Fruit fly (Drosophila melanogaster): ENCODE data around the gene APC4.

Gene APC4

dm6 chrX:9108387-9108786 lies 25.7 kb downstream of the APC4 start, which contains the start of gene AP-1gamma:
TSS of gene AP-1gamma (plus strand) at chrX:9108691.
- TF ChIP-seq D1 (tag; optimal IDR thresholded peaks at IDR 0.05) (no peak), EcR (GFP tag; optimal IDR thresholded peaks at IDR 0.05) (no peak), CG17806 (tag; optimal IDR thresholded peaks at IDR 0.05) (no peak), Pif1A (GFP tag; optimal IDR thresholded peaks at IDR 0.05) (no peak), CG32121 (GFP tag; IDR thresholded peaks at IDR 0.05) (no peak), fd96Ca (GFP tag; IDR thresholded peaks at IDR 0.05) (no peak), gl (tag; optimal IDR thresholded peaks at IDR 0.05) (no peak), CG8301 (tag; optimal IDR thresholded peaks at IDR 0.05) (no peak), Ets98B (GFP tag; IDR thresholded peaks at IDR 0.05) (no peak), Pif1B (GFP tag; optimal IDR thresholded peaks at IDR 0.05) (no peak), CG4496 (GFP tag; IDR thresholded peaks at IDR 0.05) (no peak), rn (GFP tag; IDR thresholded peaks at IDR 0.05) (no peak), CG10348 (GFP tag; IDR thresholded peaks at IDR 0.05) (no peak)

- TF ChIP-seq gl (tag; optimal IDR thresholded peaks at IDR 0.05) (no peak), CG4496 (GFP tag; IDR thresholded peaks at IDR 0.05) (peak; percentile 57; the same call in 1 of the 3 replicates), CG10348 (GFP tag; IDR thresholded peaks at IDR 0.05) (no peak), D1 (tag; optimal IDR thresholded peaks at IDR 0.05) (no peak), CG12605 (GFP tag; IDR thresholded peaks at IDR 0.05) (no peak), Snoo (tag; optimal IDR thresholded peaks at IDR 0.05) (peak; percentile 23), CG14655 (GFP tag; optimal IDR thresholded peaks at IDR 0.05) (no peak), CG15710 (tag; optimal IDR thresholded peaks at IDR 0.05) (peak; percentile 32), Pif1A (GFP tag; optimal IDR thresholded peaks at IDR 0.05) (no peak), CG8159 (tag; optimal IDR thresholded peaks at IDR 0.05) (peak; percentile 40), CG9948 (tag; optimal IDR thresholded peaks at IDR 0.05) (peak; percentile 50), CG13204 (GFP tag; optimal IDR thresholded peaks at IDR 0.05) (no peak), Pif1B (GFP tag; optimal IDR thresholded peaks at IDR 0.05) (no peak), EcR (GFP tag; optimal IDR thresholded peaks at IDR 0.05) (no peak), CG8301 (tag; optimal IDR thresholded peaks at IDR 0.05) (peak; percentile 41), rn (GFP tag; IDR thresholded peaks at IDR 0.05) (no peak), Ets98B (GFP tag; IDR thresholded peaks at IDR 0.05) (no peak; the same call in 1 of the 2 replicates), fd96Ca (GFP tag; IDR thresholded peaks at IDR 0.05) (no peak; the same call in 2 of the 3 replicates), CG17806 (tag; optimal IDR thresholded peaks at IDR 0.05) (no peak), CG34367 (tag; optimal IDR thresholded peaks at IDR 0.05) (peak; percentile 45), CG32121 (GFP tag; IDR thresholded peaks at IDR 0.05) (no peak)
These were observed 26.5 kb downstream of the APC4 start for dm6 chrX:9109072-9109844.

DNA sequence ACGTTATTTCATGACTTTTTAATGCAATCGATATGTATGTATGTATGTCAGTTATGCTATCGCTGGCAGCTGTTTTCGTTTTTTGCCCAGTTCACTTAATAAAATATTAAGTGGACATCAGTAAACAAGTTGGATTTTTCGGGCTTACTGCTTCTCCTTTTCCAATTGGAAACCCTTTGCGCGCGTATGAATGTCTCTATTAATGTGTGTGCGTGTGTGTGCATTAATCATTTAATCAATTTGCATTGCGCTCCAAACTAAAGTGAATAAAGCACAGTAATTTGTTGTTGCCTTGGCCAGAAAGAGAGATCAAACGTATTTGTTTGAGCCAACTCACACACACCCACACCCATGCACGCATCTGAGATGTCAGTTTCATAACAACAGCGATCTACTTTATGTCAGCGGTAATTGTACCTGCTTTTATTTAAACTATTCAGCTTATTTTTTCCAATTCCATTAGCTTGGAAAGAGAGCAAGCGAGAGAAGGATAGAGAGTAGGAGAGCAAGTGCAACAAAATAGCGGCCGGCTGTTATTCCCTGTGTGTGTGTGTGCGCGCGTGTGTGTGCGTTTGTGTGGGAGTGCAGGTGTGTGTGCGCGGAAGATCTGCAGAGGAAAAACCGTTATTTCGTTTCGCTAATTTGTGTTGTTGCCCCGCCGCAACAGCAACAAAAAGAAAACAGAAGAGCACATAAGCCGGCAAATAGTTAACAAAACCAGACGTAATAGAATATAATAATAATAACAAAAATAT lies 27.6 kb downstream of the APC4 start:
- TF ChIP-seq Pif1B (GFP tag; optimal IDR thresholded peaks at IDR 0.05): no peak
- TF ChIP-seq CG15710 (tag; optimal IDR thresholded peaks at IDR 0.05): no peak
- TF ChIP-seq CG34367 (tag; optimal IDR thresholded peaks at IDR 0.05): no peak
- TF ChIP-seq Pif1A (GFP tag; optimal IDR thresholded peaks at IDR 0.05): no peak
- TF ChIP-seq CG14655 (GFP tag; optimal IDR thresholded peaks at IDR 0.05): no peak
- TF ChIP-seq D1 (tag; optimal IDR thresholded peaks at IDR 0.05): no peak
- TF ChIP-seq CG13204 (GFP tag; optimal IDR thresholded peaks at IDR 0.05): no peak
- no peak for TF ChIP-seq Ets98B (GFP tag; IDR thresholded peaks at IDR 0.05)
- no peak for TF ChIP-seq CG9948 (tag; optimal IDR thresholded peaks at IDR 0.05)
- TF ChIP-seq CG8159 (tag; optimal IDR thresholded peaks at IDR 0.05): no peak
- no peak for TF ChIP-seq gl (tag; optimal IDR thresholded peaks at IDR 0.05)
- TF ChIP-seq CG12605 (GFP tag; IDR thresholded peaks at IDR 0.05): no peak
- no peak for TF ChIP-seq fd96Ca (GFP tag; IDR thresholded peaks at IDR 0.05)
- no peak for TF ChIP-seq CG10348 (GFP tag; IDR thresholded peaks at IDR 0.05)
- no peak for TF ChIP-seq rn (GFP tag; IDR thresholded peaks at IDR 0.05)
- no peak for TF ChIP-seq EcR (GFP tag; optimal IDR thresholded peaks at IDR 0.05)
- TF ChIP-seq CG17806 (tag; optimal IDR thresholded peaks at IDR 0.05): no peak

DNA sequence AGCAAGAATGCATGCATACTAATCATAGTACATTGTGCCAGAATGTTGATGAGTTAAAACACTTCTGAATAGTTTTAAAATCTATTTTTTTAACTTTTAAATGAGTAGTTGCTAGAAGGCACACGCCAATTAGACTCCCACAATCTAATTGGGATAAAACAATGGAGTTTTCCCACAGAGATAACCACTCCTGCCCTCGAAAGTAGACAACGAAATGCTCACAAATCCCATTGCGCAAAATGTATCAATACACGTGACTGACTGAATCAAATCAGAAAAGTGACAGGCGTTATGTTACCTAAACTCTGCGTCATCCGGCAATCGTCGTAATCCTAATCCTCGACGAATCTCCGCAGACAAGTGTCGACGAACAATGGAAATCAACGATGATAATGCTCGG lies 35.1 kb downstream of the APC4 start:
- no peak for TF ChIP-seq rn (GFP tag; IDR thresholded peaks at IDR 0.05)
- no peak for TF ChIP-seq CG15710 (tag; optimal IDR thresholded peaks at IDR 0.05)
- no peak for TF ChIP-seq Pif1B (GFP tag; optimal IDR thresholded peaks at IDR 0.05)
- TF ChIP-seq CG10348 (GFP tag; IDR thresholded peaks at IDR 0.05): no peak
- no peak for TF ChIP-seq CG32121 (GFP tag; IDR thresholded peaks at IDR 0.05)
- TF ChIP-seq Pif1A (GFP tag; optimal IDR thresholded peaks at IDR 0.05): no peak
- no peak for TF ChIP-seq CG4496 (GFP tag; IDR thresholded peaks at IDR 0.05)
- no peak for TF ChIP-seq gl (tag; optimal IDR thresholded peaks at IDR 0.05)
- no peak for TF ChIP-seq EcR (GFP tag; optimal IDR thresholded peaks at IDR 0.05)
- TF ChIP-seq Ets98B (GFP tag; IDR thresholded peaks at IDR 0.05): no peak
- no peak for TF ChIP-seq Snoo (tag; optimal IDR thresholded peaks at IDR 0.05)
- TF ChIP-seq CG34367 (tag; optimal IDR thresholded peaks at IDR 0.05): no peak
- TF ChIP-seq CG8301 (tag; optimal IDR thresholded peaks at IDR 0.05): no peak
- TF ChIP-seq CG17806 (tag; optimal IDR thresholded peaks at IDR 0.05): no peak
- TF ChIP-seq CG14655 (GFP tag; optimal IDR thresholded peaks at IDR 0.05): no peak
- no peak for TF ChIP-seq CG12605 (GFP tag; IDR thresholded peaks at IDR 0.05)
- no peak for TF ChIP-seq CG8159 (tag; optimal IDR thresholded peaks at IDR 0.05)
- no peak for TF ChIP-seq CG13204 (GFP tag; optimal IDR thresholded peaks at IDR 0.05)
- TF ChIP-seq CG9948 (tag; optimal IDR thresholded peaks at IDR 0.05): no peak
